Worm (Caenorhabditis elegans) whole organism, L2 larva: ENCODE measurements around the gene unc-103.

Experiments
- C34F6.9 ChIP-seq: fragments of 150-350 bp; optimal IDR thresholded peaks from 2 replicates; lab custom pipeline; 2014; ENCODE audit warnings: missing biosample characterization, missing genetic modification characterization
- ZK546.5 ChIP-seq: sonication (generic microtip); optimal IDR thresholded peaks from 2 replicates; lab custom pipeline; 2017; ENCODE audit warnings: missing biosample characterization, missing genetic modification characterization
- ama-1 ChIP-seq: fragments of 150-350 bp; optimal IDR thresholded peaks from 2 replicates; lab custom pipeline; 2018; ENCODE audit warnings: inconsistent platforms
- nhr-12 ChIP-seq: fragments of 150-350 bp; optimal IDR thresholded peaks from 2 replicates; lab custom pipeline; 2014; ENCODE audit warnings: missing biosample characterization, missing genetic modification characterization
- snpc-4 ChIP-seq: fragments of 150-350 bp; optimal IDR thresholded peaks from 2 replicates; lab custom pipeline; 2014; ENCODE audit warnings: missing biosample characterization, missing genetic modification characterization
- unc-62 ChIP-seq: fragments of 150-350 bp; optimal IDR thresholded peaks from 2 replicates; lab custom pipeline; 2014; ENCODE audit warnings: missing biosample characterization, missing genetic modification reagents, missing genetic modification characterization
- ztf-11 ChIP-seq: sonication (generic microtip); optimal IDR thresholded peaks from 2 replicates; lab custom pipeline; 2017; ENCODE audit warnings: missing biosample characterization, missing genetic modification characterization

DNA sequence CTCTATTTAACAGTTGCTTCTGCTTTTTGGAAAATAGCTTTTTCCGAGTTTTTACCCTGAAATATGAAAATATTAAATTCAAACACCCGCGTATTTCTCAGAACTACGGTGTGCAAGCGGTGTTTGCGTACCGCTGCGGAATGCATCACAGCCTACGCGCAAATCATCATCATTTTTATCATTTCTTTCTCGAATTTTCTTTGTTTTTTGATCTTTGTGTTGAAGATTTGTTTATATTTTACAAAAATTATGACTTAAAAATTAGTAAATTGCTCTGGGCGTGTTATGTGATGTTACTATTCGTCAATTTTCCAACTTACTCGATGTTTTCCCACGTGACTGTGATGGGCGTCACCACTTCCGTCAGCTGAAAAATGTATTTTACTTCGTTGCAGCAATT lies 35.7 kb downstream of the unc-103 start:
- TF ChIP-seq ama-1 (lab: Kevin White, UChicago): peak; percentile 56
- TF ChIP-seq snpc-4 (tag; lab: Kevin White, UChicago): no peak
- TF ChIP-seq ztf-11 (tag; lab: Kevin White, UChicago): no peak
- TF ChIP-seq ZK546.5 (tag; lab: Kevin White, UChicago): no peak
- TF ChIP-seq C34F6.9 (tag; lab: Kevin White, UChicago): peak; percentile 83
- TF ChIP-seq nhr-12 (tag; lab: Kevin White, UChicago): no peak
- no peak for TF ChIP-seq unc-62 (GFP tag; lab: Kevin White, UChicago)
